Fruit fly (Drosophila melanogaster) S2 (cell line): ENCODE measurements around the gene CG6428.

Experiments used
- CG8478 ChIP-seq: fragments of >200 bp; optimal IDR thresholded peaks from 2 replicates; lab custom pipeline; 2018
- CTCF ChIP-seq, 2 experiments: fragments of >200 bp; optimal IDR thresholded peaks; 2 replicates each; lab custom pipeline; 2018

DNA sequence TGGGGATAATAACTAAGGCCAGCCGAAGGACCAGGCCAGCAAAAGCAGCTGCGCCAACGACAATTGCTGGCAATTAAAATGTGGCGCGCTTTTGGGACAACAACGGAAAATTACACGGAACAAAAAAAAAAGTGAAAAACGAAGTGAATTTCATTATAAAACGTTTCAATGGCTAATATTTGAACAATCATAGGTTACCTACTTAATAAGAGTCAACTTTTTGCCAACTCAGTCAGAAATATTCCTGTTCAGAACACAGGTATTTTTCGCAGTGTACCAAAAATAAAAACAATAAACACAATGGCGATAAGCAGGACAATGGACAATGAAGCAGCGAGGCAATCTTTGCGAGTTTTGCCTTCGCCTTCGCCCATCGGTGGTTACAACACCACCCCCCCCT lies 36.6 kb upstream of the CG6428 start:
- TF ChIP-seq CG8478 = no peak
- TF ChIP-seq CTCF (optimal IDR thresholded peaks at IDR 0.05; lab: Kevin White, UChicago) = no peak
